Fruit fly (Drosophila melanogaster) ovary, adult (tissue): ENCODE results near the gene CG17026.
A peak's percentile ranks its signal among the peaks of the same experiment; 100 is the strongest.

ENCODE experiments used
- CG17801 ChIP-seq: fragments of 200-800 bp; optimal IDR thresholded peaks from 2 replicates; lab custom pipeline; 2019; ENCODE audit warnings: missing biosample characterization, mild to moderate bottlenecking, missing genetic modification characterization, moderate library complexity; ENCODE audit not compliant: partially characterized antibody

The CG17026 gene

DNA sequence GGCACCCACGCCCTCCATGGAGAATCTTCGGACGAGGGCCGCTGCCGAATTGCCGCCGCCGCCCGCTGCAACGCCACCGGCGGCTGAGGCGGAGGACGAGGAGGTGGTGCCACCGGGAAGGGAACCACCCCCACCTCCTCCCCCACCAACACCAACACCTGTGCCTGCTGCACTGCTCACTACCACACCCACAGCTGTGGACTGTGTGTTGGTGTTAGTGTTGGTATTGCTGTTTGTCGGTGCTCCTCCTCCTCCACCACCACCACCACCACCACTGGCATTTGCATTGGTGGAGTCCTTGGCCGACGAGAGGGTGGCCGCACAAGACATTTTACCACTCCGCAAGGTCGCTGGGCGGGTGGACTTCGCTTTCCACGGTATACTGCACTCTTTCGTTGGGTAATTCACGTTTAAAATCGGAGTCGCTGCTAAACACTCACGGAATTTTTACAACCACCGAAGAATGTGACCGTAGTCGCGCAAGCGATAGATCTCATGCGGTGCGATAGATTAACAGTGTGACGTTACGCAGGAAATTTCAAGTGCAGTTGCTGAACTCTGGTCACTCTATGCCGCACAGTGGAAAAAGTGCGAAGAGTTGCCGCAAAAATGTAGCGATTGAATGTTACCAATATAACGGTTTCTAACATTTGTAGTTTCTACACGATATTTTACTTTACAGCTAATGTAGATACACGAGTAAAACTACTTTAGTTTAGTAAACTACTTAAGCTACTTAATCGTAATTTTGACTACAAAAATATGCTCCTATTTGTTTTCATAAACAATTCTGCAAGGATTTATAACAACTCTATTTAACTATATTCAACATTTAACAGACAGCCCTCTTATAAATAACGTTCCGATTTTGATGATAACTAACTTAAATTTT is 36.4 kb downstream of the CG17026 start, which contains the start of gene mib1:
TSS of gene mib1 (minus strand) at position 494 of the 892 bp plus-strand sequence.
- TF ChIP-seq CG17801 = peak; percentile 21

DNA sequence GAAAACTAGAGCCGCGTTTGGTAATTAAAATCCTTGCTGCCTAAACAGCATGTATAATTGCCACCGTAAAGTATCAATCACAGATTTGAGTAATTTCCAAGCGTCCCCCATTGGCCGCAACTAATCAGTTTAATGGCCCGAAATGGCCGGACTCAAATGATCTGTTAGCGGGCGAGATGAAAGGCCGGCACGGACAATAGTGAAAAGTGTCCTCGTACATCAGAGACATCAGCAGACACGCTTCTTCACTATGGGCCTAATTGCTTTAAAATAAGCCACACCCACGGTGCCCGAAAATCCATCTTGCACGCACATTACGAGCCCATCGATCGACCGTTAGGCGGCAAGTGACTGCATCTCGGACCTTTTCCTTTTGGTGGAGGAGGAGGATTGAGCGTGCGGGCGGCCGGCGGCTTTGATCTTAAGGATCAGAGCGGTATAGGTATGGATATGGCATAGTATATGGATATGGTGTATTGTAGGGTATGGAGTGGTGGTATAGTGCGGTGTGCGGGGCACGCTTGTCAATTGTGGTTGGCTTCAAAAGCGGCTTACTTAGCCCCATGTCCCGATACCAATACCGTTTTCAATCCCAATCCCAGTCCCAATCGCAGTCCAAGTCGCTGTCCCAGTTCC is 37.3 kb downstream of the CG17026 start:
- no peak for TF ChIP-seq CG17801

DNA sequence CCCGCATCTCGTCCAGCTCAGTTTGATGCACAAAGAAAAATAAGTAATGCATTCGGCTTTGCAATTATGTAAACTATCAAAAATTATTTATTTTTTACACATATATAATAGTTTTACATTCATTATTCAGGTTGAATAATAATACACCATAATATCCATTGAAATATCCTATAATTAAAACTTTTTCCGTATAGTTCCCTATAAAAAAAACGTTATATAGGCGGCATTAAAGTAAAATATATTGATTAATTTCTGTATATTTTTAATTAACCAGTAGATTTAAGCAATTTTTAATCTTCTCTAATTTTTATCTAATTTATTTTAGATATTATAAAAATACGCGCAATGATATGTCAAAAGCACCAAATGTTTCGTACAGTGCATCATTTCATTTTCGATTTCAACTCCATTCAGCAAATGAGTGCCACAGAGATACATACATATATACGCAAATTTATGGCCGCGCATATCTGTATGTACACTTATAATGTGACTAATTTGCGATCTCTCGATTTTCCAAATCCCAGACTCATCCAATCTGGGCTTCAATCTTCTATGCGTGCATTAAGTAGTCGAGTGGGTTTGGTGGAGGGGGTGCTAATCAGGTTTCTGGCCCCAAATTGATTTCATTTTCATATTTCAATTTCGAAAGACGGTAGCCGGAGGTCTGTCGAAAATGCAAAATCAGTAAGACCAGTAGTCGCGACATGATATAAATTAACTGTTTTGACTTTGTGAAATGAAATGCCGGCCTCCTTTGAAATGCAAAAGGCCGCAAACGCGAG is 38.2 kb downstream of the CG17026 start:
- no peak for TF ChIP-seq CG17801

DNA sequence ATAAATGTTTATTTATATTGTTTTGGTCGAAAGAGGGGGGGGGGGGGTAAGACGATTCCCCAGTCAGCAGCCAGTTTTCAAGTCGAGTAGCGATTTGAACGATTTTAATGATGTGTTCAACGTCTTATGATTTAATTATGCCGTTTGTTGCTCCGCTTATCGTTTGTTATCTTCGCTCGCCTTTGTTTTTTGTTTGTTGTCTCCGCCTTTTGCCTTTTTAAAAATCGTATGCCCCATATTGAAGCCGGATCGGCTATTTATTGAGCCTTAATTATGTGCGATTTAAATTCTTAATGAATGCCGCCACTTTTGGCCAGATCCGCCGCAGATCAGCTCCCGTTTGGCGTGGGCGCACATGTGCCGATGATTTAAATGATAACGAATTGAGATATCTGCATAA is 39.3 kb downstream of the CG17026 start:
- no peak for TF ChIP-seq CG17801

DNA sequence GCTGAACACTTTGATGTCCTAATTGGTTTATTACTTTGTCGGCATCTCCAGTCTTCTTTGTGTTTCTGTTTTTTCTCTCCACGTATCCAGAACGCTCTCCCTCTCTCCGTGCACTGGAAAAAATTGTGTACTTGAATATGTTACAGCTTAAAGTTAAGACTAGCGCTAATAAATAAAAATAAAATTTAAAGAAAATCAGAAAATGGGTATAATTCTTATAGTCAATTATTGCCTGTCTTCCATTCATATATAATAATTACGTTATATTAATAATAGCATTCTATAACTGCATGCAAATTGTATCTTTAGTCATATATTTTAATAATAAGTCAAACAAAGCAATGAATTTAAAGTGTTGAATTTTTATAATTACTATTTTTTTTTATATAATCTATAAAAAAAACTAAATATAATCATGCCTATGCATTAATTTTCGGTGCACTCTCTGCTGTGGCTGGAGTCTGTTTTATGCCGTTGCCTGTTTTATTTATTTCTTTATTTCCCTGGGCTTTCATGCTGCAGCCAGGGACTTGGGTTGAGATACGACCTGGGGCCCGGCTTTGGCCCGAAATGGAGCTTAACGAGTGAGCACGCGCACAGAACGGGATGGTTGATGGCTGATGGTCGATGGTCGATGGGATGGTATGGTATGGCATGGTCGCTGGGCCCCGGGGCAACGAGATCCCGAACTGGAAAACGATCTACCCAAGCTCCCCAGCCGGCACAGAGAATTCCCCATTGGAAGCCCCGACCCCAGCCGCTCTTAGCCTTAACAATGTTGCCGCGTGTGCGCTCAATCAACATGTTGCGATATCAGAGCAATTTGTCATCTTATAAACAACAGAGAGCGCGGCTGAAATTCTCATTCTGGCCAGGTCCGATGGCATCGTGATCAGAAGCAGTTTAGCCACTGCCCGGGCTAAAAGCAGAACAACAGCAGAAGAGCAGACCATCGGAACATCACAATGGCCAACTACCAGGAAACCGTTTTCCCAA is 40.9 kb downstream of the CG17026 start:
- no peak for TF ChIP-seq CG17801

DNA sequence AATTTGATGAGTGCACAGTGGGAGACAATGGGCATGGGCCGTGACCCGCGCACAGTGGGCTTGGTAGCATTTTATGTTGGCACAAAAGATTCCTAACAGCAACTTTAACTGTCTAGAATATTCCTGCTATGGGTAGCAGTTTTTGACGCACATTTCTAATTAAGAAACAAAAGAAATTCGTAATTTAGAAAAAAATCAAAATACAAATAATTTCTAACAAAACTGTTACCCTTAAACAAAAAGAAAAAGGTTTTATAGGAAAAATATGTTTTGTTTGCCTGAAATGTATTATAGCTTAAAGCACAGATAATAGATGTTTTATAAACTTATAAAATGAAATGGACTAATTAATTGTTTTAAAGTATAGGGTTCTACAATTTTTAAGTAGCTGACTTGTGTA is 41.7 kb downstream of the CG17026 start:
- TF ChIP-seq CG17801 = no peak

DNA sequence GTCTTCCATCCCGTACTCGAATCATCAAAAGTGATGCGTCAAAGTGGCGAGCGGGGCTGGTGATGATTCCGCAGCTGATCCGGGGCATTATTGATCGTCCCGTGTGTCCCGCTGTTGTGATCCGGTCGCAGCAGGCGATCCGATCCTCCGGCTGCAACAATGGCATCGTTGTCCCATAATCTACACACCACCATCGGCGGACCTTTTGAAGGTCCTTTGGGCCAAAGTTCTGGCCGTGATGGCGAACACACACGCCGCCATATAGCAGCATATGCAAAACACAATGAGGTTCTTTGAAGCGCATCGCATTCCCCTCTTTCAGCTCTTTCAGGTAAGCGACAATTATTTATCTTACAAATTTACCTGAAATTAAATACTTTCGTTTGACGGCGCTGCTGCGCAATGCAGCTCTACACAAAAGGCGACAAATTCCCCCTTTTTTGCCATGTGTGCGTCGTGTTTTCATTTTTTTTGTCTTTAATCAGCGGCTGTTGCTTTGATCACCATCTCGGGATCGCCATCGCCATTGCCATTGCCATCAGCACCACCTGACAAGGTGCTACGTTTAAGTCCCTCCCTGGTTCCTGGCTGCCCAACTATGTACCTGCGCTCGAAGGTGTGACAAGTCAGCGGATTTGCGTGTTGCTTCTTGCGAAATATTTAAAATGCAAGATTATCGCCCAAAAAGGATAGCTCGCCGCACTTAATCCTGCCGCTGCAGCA is 42.5 kb downstream of the CG17026 start:
- no peak for TF ChIP-seq CG17801

DNA sequence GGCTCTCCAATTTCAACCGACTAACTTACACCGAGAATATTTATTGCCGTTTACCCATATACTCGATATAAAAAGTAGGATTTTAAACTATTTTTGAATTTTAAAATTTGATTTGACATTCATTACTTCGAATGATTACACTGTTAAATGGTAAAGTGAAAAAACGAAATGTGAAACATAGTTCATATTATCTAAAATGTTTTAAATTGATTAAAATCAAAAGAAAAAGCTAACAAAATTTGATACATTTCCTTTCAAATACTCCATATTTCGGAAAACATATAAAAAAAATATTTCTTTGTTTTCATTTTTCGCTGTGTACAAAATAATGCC is 43.0 kb downstream of the CG17026 start:
- TF ChIP-seq CG17801 = no peak

DNA sequence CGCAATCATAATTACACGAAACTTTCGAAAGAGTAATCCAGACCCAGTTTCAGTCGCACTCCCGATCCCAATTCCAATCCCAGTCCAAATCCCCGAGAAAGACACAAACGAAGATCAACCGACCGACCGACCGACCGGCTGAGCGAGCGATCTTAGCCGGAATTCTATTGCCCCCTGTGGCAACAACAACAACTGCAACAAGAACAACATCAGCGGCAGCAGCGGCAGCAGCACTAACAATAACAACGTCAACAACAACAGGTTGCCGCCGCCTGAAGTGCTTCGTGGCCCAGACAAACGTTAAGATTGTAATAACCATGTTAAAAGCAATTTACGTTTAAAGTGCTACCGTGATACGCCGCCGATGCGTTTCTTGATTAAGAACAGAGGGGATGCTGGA is 43.6 kb downstream of the CG17026 start:
- TF ChIP-seq CG17801 = no peak

DNA sequence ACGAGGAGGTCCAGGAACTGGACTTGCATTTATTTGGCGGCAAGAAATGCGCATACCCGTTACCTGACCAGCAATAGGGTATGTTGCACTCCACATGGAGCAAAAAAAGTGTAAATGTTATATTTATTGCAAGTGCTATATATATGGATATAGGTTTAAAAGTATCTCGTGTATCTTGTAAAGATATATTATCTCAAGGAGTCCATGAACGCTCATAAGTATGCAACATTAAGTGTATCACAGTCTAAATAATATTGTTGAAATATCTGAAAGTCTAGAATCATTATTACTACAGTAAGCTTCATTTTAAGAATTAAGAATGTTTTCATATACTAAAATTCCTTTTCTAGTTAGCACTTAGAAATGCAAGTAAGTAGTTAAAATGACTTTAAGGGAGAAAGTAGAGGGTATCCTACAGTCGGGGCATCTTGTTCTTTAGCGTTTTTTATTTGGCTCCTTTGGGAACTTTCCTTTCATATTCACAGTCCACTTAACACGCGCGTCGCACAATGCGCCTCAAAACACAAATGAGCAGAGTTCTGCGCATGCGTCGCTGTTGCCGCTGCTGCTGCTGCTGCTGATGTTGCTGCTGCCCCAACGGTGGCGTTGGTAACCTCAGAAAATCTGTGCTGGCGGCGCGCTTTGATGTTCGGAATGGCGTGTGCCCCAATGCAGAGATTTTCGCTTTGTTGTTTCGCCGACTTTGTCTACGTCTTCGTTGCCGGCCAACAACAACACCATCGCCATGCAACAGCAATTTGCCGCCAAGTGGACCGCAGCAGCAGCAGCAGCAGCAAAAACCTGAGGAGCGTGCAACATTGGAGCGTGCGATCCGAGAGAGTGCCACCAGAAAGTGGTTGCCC is 44.2 kb downstream of the CG17026 start:
- TF ChIP-seq CG17801 = no peak

DNA sequence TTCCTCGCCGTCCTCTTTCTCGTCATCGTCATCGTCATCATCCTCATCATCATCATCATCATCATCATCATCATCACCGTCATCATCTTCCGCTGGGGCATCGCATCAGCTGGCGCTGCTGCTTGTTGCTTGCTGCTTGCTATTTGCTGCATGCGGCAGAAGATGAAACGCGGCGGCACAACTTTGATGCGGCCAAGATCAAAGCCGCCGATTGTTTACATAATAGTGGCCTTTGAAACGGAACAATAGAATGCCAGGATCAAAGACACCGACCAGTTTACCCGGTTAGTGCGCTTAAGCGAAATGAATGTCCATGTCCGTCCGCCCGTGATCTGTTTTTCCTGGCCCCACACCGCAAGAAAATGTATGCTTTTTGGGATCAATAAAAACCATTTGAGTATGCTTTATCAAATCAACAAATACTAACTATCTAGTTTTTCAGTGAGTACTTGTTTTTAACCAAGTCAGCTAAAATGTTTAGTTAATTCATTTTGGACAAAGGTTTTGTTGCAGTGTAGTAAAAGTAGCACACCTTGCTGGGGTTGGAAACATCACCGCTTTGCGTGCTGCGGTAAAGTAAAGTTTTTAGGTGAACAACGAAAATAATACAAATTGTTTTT is 46.0 kb downstream of the CG17026 start:
- TF ChIP-seq CG17801 = no peak

DNA sequence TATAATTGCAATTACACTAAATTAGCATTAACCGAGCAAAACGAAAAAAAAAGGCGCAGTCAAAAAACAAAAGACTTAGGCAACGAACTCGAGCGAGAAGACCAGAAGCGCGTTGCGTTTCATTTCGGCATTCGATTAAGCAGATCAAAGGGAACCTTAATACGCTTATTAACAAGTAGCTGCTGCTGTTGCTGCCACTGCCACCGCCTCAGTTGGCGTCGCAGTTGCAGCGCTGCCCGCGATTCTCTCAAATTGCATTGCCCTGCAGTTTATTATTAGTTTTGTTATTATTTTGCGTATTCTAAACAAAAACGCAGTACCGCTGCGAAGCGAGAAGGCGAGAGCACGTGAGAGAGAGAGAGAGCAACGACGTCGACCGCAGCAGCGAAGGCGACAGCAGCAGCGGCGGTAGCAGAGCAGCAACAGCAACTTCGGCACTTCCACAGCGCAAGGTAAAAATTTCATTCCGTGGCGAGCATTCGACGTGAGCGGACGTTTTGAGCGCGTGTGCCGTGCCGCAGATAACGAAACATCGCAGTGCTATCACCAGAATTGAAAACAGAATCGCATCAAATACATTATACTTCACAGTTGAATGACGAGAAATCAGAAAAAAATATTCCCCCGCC is 48.0 kb downstream of the CG17026 start, which contains the start of gene Notum:
TSS of gene Notum (plus strand) at position 461 of the 629 bp plus-strand sequence.
- TF ChIP-seq CG17801 = no peak
